Fruit fly (Drosophila melanogaster): ENCODE data around the gene Ilp8.

The Ilp8 gene

DNA sequence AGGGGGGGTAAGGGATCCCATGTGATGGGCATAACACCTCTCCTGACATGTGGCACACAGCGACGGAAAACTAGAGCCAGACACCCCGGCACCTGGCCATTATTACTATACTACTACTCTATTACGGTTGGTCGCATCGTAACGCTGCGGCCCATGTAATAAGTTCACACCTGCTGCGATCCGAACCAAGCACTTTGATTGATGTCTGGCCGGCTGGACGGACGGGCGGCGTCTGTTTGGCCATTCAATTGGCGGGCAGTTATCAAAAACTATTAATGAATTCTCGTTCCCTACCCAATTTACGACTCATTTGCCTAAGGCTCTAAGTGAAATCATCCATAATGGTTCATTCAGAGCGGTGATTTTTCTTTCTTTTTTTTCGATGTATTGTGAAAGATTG lies 24.4 kb downstream of the Ilp8 start:
- TF ChIP-seq Met (GFP tag; optimal IDR thresholded peaks at IDR 0.05) (no peak), fkh (GFP tag; optimal IDR thresholded peaks at IDR 0.05) (peak; percentile 58), Sox102F (GFP tag; optimal IDR thresholded peaks at IDR 0.05) (no peak), Eip75B (GFP tag; optimal IDR thresholded peaks at IDR 0.05) (no peak)

DNA sequence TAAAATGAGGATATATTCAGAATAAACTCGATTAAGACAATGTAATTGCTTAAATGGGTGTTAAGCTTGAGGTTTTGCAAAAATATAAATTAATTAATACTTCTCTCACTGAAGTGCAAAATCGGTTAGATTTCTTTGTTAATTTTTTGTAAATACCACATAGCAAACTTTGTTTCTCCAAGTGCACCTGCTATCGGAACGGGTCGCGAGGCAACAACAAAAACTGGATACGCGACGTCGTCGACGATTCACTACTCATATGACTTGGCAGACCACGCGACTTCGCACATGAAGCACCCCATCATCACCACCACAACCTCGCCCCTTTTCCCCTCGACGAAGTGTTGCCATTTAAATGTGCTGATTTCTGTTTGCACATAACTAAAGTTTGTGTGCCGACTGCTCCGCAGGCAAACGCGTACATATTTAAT lies 24.8 kb downstream of the Ilp8 start:
- TF ChIP-seq fkh (GFP tag; optimal IDR thresholded peaks at IDR 0.05) (peak; percentile 59), CG10669 (GFP tag; optimal IDR thresholded peaks at IDR 0.05) (peak; percentile 39), salr (GFP tag; optimal IDR thresholded peaks at IDR 0.05) (peak; percentile 5 to 20), Sox14 (GFP tag; optimal IDR thresholded peaks at IDR 0.05) (peak; percentile 50), fd85E (GFP tag; optimal IDR thresholded peaks at IDR 0.05) (no peak), CG6163 (GFP tag; IDR thresholded peaks at IDR 0.05) (peak; percentile 75), esn (GFP tag; optimal IDR thresholded peaks at IDR 0.05) (peak; percentile 19), acj6 (GFP tag; optimal IDR thresholded peaks at IDR 0.05) (peak; percentile 57), CG4318 (GFP tag; optimal IDR thresholded peaks at IDR 0.05) (peak; percentile 44), CG32006 (GFP tag; optimal IDR thresholded peaks at IDR 0.05) (peak; percentile 60), CG8119 (GFP tag; IDR thresholded peaks at IDR 0.05) (peak; percentile 69), CG31627 (GFP tag; optimal IDR thresholded peaks at IDR 0.05) (peak; percentile 30), spab (GFP tag; optimal IDR thresholded peaks at IDR 0.05) (peak; percentile 51), Gug (GFP tag; IDR thresholded peaks at IDR 0.05) (peak; percentile 26; the same call in 1 of the 2 replicates), achi (GFP tag; optimal IDR thresholded peaks at IDR 0.05) (peak; percentile 45), eg (GFP tag; IDR thresholded peaks at IDR 0.05) (peak; percentile 75), CG10631 (GFP tag; optimal IDR thresholded peaks at IDR 0.05) (peak; percentile 37), Ets96B (tag; optimal IDR thresholded peaks at IDR 0.05) (peak; percentile 50), Lpt (GFP tag; optimal IDR thresholded peaks at IDR 0.05) (peak; percentile 48), Eip75B (GFP tag; optimal IDR thresholded peaks at IDR 0.05) (peak; percentile 11), Eip93F (GFP tag; optimal IDR thresholded peaks at IDR 0.05) (no peak), Ets21C (GFP tag; optimal IDR thresholded peaks at IDR 0.05) (peak; percentile 8), Sox102F (GFP tag; optimal IDR thresholded peaks at IDR 0.05) (peak; percentile 23), CG3919 (GFP tag; optimal IDR thresholded peaks at IDR 0.05) (peak; percentile 59), cyc (GFP tag; optimal IDR thresholded peaks at IDR 0.05) (peak; percentile 27), CG34406 (GFP tag; optimal IDR thresholded peaks at IDR 0.05) (peak; percentile 43), CG16779 (tag; optimal IDR thresholded peaks at IDR 0.05) (peak; percentile 21), CG6792 (GFP tag; optimal IDR thresholded peaks at IDR 0.05) (peak; percentile 17), CG6276 (GFP tag; optimal IDR thresholded peaks at IDR 0.05) (peak; percentile 50), CG11762 (GFP tag; optimal IDR thresholded peaks at IDR 0.05; ENCODE audit: insufficient read depth) (peak; percentile 25), net (GFP tag; optimal IDR thresholded peaks at IDR 0.05) (peak; percentile 51), Smox (GFP tag; optimal IDR thresholded peaks at IDR 0.05) (peak; percentile 41), CG6854 (GFP tag; optimal IDR thresholded peaks at IDR 0.05) (no peak), CG8632 (GFP tag; optimal IDR thresholded peaks at IDR 0.05) (peak; percentile 57), CG6808 (GFP tag; optimal IDR thresholded peaks at IDR 0.05) (peak; percentile 51), Eip78C (GFP tag) (peak; percentile 88), CG8319 (GFP tag; optimal IDR thresholded peaks at IDR 0.05) (peak; percentile 29), vri (GFP tag; optimal IDR thresholded peaks at IDR 0.05) (peak; percentile 53), CG3032 (tag; optimal IDR thresholded peaks at IDR 0.05) (peak; percentile 56), Met (GFP tag; optimal IDR thresholded peaks at IDR 0.05) (peak; percentile 32), topi (GFP tag; optimal IDR thresholded peaks at IDR 0.05) (peak; percentile 43), ss (GFP tag; optimal IDR thresholded peaks at IDR 0.05) (peak; percentile 13 to 19), CG11294 (GFP tag; IDR thresholded peaks at IDR 0.05) (peak; percentile 36; the same call in 1 of the 2 replicates), dsx (GFP tag; optimal IDR thresholded peaks at IDR 0.05; ENCODE audit: poor library complexity, severe bottlenecking) (peak; percentile 41), Hr4 (GFP tag; optimal IDR thresholded peaks at IDR 0.05) (peak; percentile 50), Blimp-1 (GFP tag; optimal IDR thresholded peaks at IDR 0.05) (no peak), dac (GFP tag; optimal IDR thresholded peaks at IDR 0.05) (no peak), CG1621 (tag; optimal IDR thresholded peaks at IDR 0.05) (peak; percentile 11), Sox15 (GFP tag; optimal IDR thresholded peaks at IDR 0.05) (peak; percentile 44)

All from whole organism, prepupa.